Fruit fly (Drosophila melanogaster) whole organism, embryonic: ENCODE results near the gene CG14982.

Source experiments
- Atf6 ChIP-seq: fragments of 200-800 bp; sonication (Bioruptor generic); IDR thresholded peaks from 2 replicates; pipeline ENCODE4 v1.3.6; 2022; ENCODE audit warnings: missing biosample characterization, missing genetic modification characterization
- CG10274 ChIP-seq: fragments of 200-800 bp; sonication (Bioruptor generic); optimal IDR thresholded peaks from 3 replicates; lab custom pipeline; 2017; ENCODE audit warnings: missing biosample characterization, mild to moderate bottlenecking, missing genetic modification characterization
- CG10321 ChIP-seq: fragments of 200-800 bp; sonication (Bioruptor generic); IDR thresholded peaks from 2 replicates; pipeline ENCODE4 v1.3.6; 2022; ENCODE audit warnings: missing biosample characterization, missing genetic modification characterization
- CG13123 ChIP-seq: fragments of 200-800 bp; sonication (Bioruptor generic); optimal IDR thresholded peaks from 2 replicates; lab custom pipeline; 2016; ENCODE audit warnings: missing biosample characterization, missing genetic modification characterization
- CG13894 ChIP-seq: fragments of 200-800 bp; sonication (Bioruptor generic); optimal IDR thresholded peaks from 3 replicates; lab custom pipeline; 2018; ENCODE audit warnings: missing biosample characterization, mild to moderate bottlenecking, missing genetic modification characterization, moderate library complexity
- CG1603 ChIP-seq: fragments of 200-800 bp; sonication (Bioruptor generic); optimal IDR thresholded peaks from 2 replicates; lab custom pipeline; 2019; ENCODE audit warnings: missing biosample characterization, mild to moderate bottlenecking, missing genetic modification characterization, moderate library complexity
- CG16779 ChIP-seq: fragments of 200-800 bp; sonication (Bioruptor generic); IDR thresholded peaks from 2 replicates; pipeline ENCODE4 v1.3.6; 2022; ENCODE audit warnings: missing biosample characterization, missing genetic modification characterization
- CG17568 ChIP-seq: fragments of 200-800 bp; sonication (Bioruptor generic); optimal IDR thresholded peaks from 2 replicates; lab custom pipeline; 2018; ENCODE audit warnings: missing biosample characterization, mild to moderate bottlenecking, missing genetic modification characterization, moderate library complexity
- CG1832 ChIP-seq: fragments of 200-800 bp; sonication (Bioruptor generic); optimal IDR thresholded peaks from 2 replicates; lab custom pipeline; 2017; ENCODE audit warnings: missing biosample characterization, mild to moderate bottlenecking, missing genetic modification characterization, inconsistent platforms
- CG30431 ChIP-seq: fragments of 200-800 bp; sonication (Bioruptor generic); optimal IDR thresholded peaks from 2 replicates; lab custom pipeline; 2017; ENCODE audit warnings: missing biosample characterization, missing genetic modification characterization
- CG34376 ChIP-seq: fragments of 200-800 bp; sonication (Bioruptor generic); optimal IDR thresholded peaks from 2 replicates; lab custom pipeline; 2018; ENCODE audit warnings: missing biosample characterization, mild to moderate bottlenecking, missing genetic modification characterization
- CG4282 ChIP-seq: fragments of 200-800 bp; sonication (Bioruptor generic); optimal IDR thresholded peaks from 2 replicates; lab custom pipeline; 2016; ENCODE audit warnings: missing biosample characterization, missing genetic modification characterization
- CG4328 ChIP-seq: fragments of 200-800 bp; sonication (Bioruptor generic); optimal IDR thresholded peaks from 3 replicates; lab custom pipeline; 2017; ENCODE audit warnings: missing biosample characterization, missing genetic modification reagents, missing genetic modification characterization
- CG5180 ChIP-seq: fragments of 200-800 bp; sonication (Bioruptor generic); optimal IDR thresholded peaks from 3 replicates; lab custom pipeline; 2017; ENCODE audit warnings: missing biosample characterization, missing genetic modification characterization, mild to moderate bottlenecking, moderate library complexity, missing genetic modification reagents
- CG6791 ChIP-seq: fragments of 200-800 bp; sonication (Bioruptor generic); IDR thresholded peaks from 3 replicates; pipeline ENCODE4 v1.3.6; 2022; ENCODE audit warnings: missing biosample characterization, missing genetic modification characterization; ENCODE audit not compliant: partially characterized antibody
- CG6854 ChIP-seq: fragments of 200-800 bp; sonication (Bioruptor generic); optimal IDR thresholded peaks from 3 replicates; lab custom pipeline; 2017; ENCODE audit warnings: missing biosample characterization, mild to moderate bottlenecking, missing genetic modification characterization
- CG7271 ChIP-seq: fragments of 200-800 bp; sonication (Bioruptor generic); optimal IDR thresholded peaks from 2 replicates; lab custom pipeline; 2018; ENCODE audit warnings: missing biosample characterization, mild to moderate bottlenecking, missing genetic modification characterization, moderate library complexity
- CG9609 ChIP-seq: fragments of 200-800 bp; sonication (Bioruptor generic); optimal IDR thresholded peaks from 3 replicates; lab custom pipeline; 2016; ENCODE audit warnings: missing biosample characterization, missing genetic modification characterization
- D ChIP-seq, 2 experiments: fragments of 200-800 bp in 1 of 2; fragments of >200 bp in 1 of 2; sonication (Bioruptor generic) in 1 of 2; optimal IDR thresholded peaks; 2 replicates in 1 of 2; 3 replicates in 1 of 2; lab custom pipeline; 2017; ENCODE audit warnings: mild to moderate bottlenecking in 1 of 2, missing biosample characterization in 1 of 2, missing genetic modification characterization in 1 of 2, missing genetic modification reagents in 1 of 2
- Eip74EF ChIP-seq, 2 experiments: fragments of 200-800 bp in 1 of 2; fragments of >200 bp in 1 of 2; sonication (Bioruptor generic) in 1 of 2; optimal IDR thresholded peaks; 2 replicates each; lab custom pipeline; 2017 to 2019; ENCODE audit warnings: missing biosample characterization in 2 of 2, missing genetic modification characterization in 2 of 2, mild to moderate bottlenecking in 1 of 2, moderate library complexity in 1 of 2
- Ets97D ChIP-seq: fragments of 200-800 bp; sonication (Bioruptor generic); optimal IDR thresholded peaks from 3 replicates; lab custom pipeline; 2016; ENCODE audit warnings: missing biosample characterization, missing genetic modification characterization
- Fer1 ChIP-seq: fragments of 200-800 bp; sonication (Bioruptor generic); optimal IDR thresholded peaks from 2 replicates; lab custom pipeline; 2017; ENCODE audit warnings: missing biosample characterization, mild to moderate bottlenecking, missing genetic modification characterization
- GATAe ChIP-seq: fragments of 200-800 bp; sonication (Bioruptor generic); conservative IDR thresholded peaks from 2 replicates; pipeline ENCODE4 v1.3.6; 2022; ENCODE audit warnings: missing biosample characterization, missing genetic modification characterization
- Gsc ChIP-seq: fragments of 200-800 bp; sonication (Bioruptor generic); IDR thresholded peaks from 2 replicates; pipeline ENCODE4 v1.3.6; 2022; ENCODE audit warnings: missing biosample characterization, missing genetic modification characterization
- HLH54F ChIP-seq: fragments of 200-800 bp; sonication (Bioruptor generic); optimal IDR thresholded peaks from 3 replicates; lab custom pipeline; 2016; ENCODE audit warnings: missing biosample characterization, missing genetic modification characterization
- Jarid2 ChIP-seq: fragments of 200-800 bp; sonication (Bioruptor generic); optimal IDR thresholded peaks from 3 replicates; lab custom pipeline; 2017; ENCODE audit warnings: mild to moderate bottlenecking, missing biosample characterization, missing genetic modification reagents, missing genetic modification characterization
- Nf-YB ChIP-seq: fragments of 200-800 bp; sonication (Bioruptor generic); optimal IDR thresholded peaks from 3 replicates; lab custom pipeline; 2019; ENCODE audit warnings: missing biosample characterization, mild to moderate bottlenecking, missing genetic modification characterization, moderate library complexity
- Poxn ChIP-seq: fragments of 200-800 bp; sonication (Bioruptor generic); IDR thresholded peaks from 2 replicates; pipeline ENCODE4 v1.3.6; 2022; ENCODE audit warnings: missing biosample characterization, missing genetic modification characterization
- YL-1 ChIP-seq: fragments of 200-800 bp; sonication (Bioruptor generic); optimal IDR thresholded peaks from 3 replicates; lab custom pipeline; 2017; ENCODE audit warnings: missing biosample characterization, mild to moderate bottlenecking, missing genetic modification characterization
- ash1 ChIP-seq: fragments of 200-800 bp; sonication (Bioruptor generic); optimal IDR thresholded peaks from 2 replicates; lab custom pipeline; 2018; ENCODE audit warnings: missing biosample characterization, mild to moderate bottlenecking, missing genetic modification characterization
- br ChIP-seq: fragments of >200 bp; optimal IDR thresholded peaks from 2 replicates; lab custom pipeline; 2017
- ci ChIP-seq: fragments of 200-800 bp; sonication (Bioruptor generic); IDR thresholded peaks from 3 replicates; pipeline ENCODE4 v1.3.6; 2022; ENCODE audit warnings: missing biosample characterization, missing genetic modification characterization
- gfzf ChIP-seq: fragments of 200-800 bp; sonication (Bioruptor generic); optimal IDR thresholded peaks from 2 replicates; lab custom pipeline; 2016; ENCODE audit warnings: missing biosample characterization, mild to moderate bottlenecking, missing genetic modification characterization, moderate library complexity
- gro ChIP-seq: fragments of 200-800 bp; sonication (Bioruptor generic); optimal IDR thresholded peaks from 2 replicates; lab custom pipeline; 2016; ENCODE audit warnings: missing biosample characterization, missing genetic modification characterization
- insv ChIP-seq, 2 experiments: fragments of 200-800 bp; sonication (Bioruptor generic); optimal IDR thresholded peaks; 3 replicates each; lab custom pipeline; 2016 to 2018; ENCODE audit warnings: missing biosample characterization in 2 of 2, missing genetic modification characterization in 2 of 2
- kni ChIP-seq: fragments of 200-800 bp; sonication (Bioruptor generic); optimal IDR thresholded peaks from 3 replicates; lab custom pipeline; 2017; ENCODE audit warnings: mild to moderate bottlenecking, missing biosample characterization, missing genetic modification reagents, missing genetic modification characterization
- mirr ChIP-seq: fragments of 200-800 bp; sonication (Bioruptor generic); optimal IDR thresholded peaks from 3 replicates; lab custom pipeline; 2018; ENCODE audit warnings: missing biosample characterization, mild to moderate bottlenecking, missing genetic modification characterization
- mld ChIP-seq: fragments of 200-800 bp; sonication (Bioruptor generic); IDR thresholded peaks from 3 replicates; pipeline ENCODE4 v1.3.6; 2022; ENCODE audit warnings: missing biosample characterization, missing genetic modification characterization; ENCODE audit not compliant: partially characterized antibody
- nau ChIP-seq: fragments of 200-800 bp; sonication (Bioruptor generic); optimal IDR thresholded peaks from 3 replicates; lab custom pipeline; 2017; ENCODE audit warnings: missing biosample characterization, mild to moderate bottlenecking, missing genetic modification characterization, missing genetic modification reagents
- nerfin-2 ChIP-seq: fragments of 200-800 bp; sonication (Bioruptor generic); IDR thresholded peaks from 2 replicates; pipeline ENCODE4 v1.3.6; 2022; ENCODE audit warnings: missing biosample characterization, missing genetic modification characterization; ENCODE audit not compliant: partially characterized antibody
- nom ChIP-seq: fragments of 200-800 bp; sonication (Bioruptor generic); optimal IDR thresholded peaks from 2 replicates; lab custom pipeline; 2017; ENCODE audit warnings: missing biosample characterization, missing genetic modification characterization, mild to moderate bottlenecking, moderate library complexity, missing genetic modification reagents
- onecut ChIP-seq: fragments of 200-800 bp; sonication (Bioruptor generic); IDR thresholded peaks from 2 replicates; pipeline ENCODE4 v1.3.6; 2022; ENCODE audit warnings: missing biosample characterization, missing genetic modification characterization
- prd ChIP-seq, 3 experiments: fragments of >200 bp in 2 of 3; fragments of 200-800 bp in 1 of 3; sonication (Bioruptor generic) in 1 of 3; optimal IDR thresholded peaks in 2 of 3; IDR thresholded peaks in 1 of 3; 2 replicates in 2 of 3; 3 replicates in 1 of 3; pipeline versions ENCODE4 v1.3.6 to Lab custom; 2017 to 2022; ENCODE audit warnings: missing biosample characterization in 1 of 3, missing genetic modification characterization in 1 of 3
- row ChIP-seq: fragments of 200-800 bp; sonication (Bioruptor generic); IDR thresholded peaks from 3 replicates; pipeline ENCODE4 v1.3.6; 2022; ENCODE audit warnings: missing biosample characterization, missing genetic modification characterization
- sqz ChIP-seq: fragments of 200-800 bp; sonication (Bioruptor generic); optimal IDR thresholded peaks from 3 replicates; lab custom pipeline; 2018; ENCODE audit warnings: missing biosample characterization, mild to moderate bottlenecking, missing genetic modification characterization
- tin ChIP-seq: fragments of 200-800 bp; sonication (Bioruptor generic); optimal IDR thresholded peaks from 3 replicates; lab custom pipeline; 2016; ENCODE audit warnings: missing biosample characterization, missing genetic modification characterization
- toy ChIP-seq: fragments of 200-800 bp; sonication (Bioruptor generic); IDR thresholded peaks from 2 replicates; pipeline ENCODE4 v1.3.6; 2022; ENCODE audit warnings: missing biosample characterization, missing genetic modification characterization
- vvl ChIP-seq: fragments of 200-800 bp; sonication (Bioruptor generic); IDR thresholded peaks from 2 replicates; pipeline ENCODE4 v1.3.6; 2022; ENCODE audit warnings: missing biosample characterization, missing genetic modification characterization
- zfh2 ChIP-seq: fragments of 200-800 bp; sonication (Bioruptor generic); optimal IDR thresholded peaks from 2 replicates; lab custom pipeline; 2016; ENCODE audit warnings: missing biosample characterization, missing genetic modification characterization

Gene CG14982

dm6 chr3L:3932742-3933289 is 9.7 kb upstream of the CG14982 start (continued):
- TF ChIP-seq Poxn (GFP tag; lab: Robert Waterston, UW), result no peak
- TF ChIP-seq onecut (GFP tag; lab: Robert Waterston, UW), result no peak
- no peak for TF ChIP-seq nerfin-2
- no peak for TF ChIP-seq insv (GFP tag; optimal IDR thresholded peaks at IDR 0.05; lab: Kevin White, UChicago)
- TF ChIP-seq CG6854, result peak; percentile 41
- TF ChIP-seq Fer1 (GFP tag; lab: Kevin White, UChicago), result peak; percentile 65
- no peak for TF ChIP-seq Jarid2 (GFP tag; lab: Kevin White, UChicago)
- no peak for TF ChIP-seq prd (optimal IDR thresholded peaks at IDR 0.05; lab: Kevin White, UChicago)
- TF ChIP-seq prd (GFP tag; IDR thresholded peaks at IDR 0.05; lab: Robert Waterston, UW), result no peak
- no peak for TF ChIP-seq HLH54F
- TF ChIP-seq CG7271 (tag; lab: Kevin White, UChicago), result no peak
- no peak for TF ChIP-seq ci (GFP tag; lab: Robert Waterston, UW)
- no peak for TF ChIP-seq CG13123
- TF ChIP-seq gfzf, result no peak
- TF ChIP-seq YL-1 (GFP tag; lab: Kevin White, UChicago), result no peak
- no peak for TF ChIP-seq vvl (GFP tag; lab: Robert Waterston, UW)
- no peak for TF ChIP-seq Ets97D
- TF ChIP-seq CG10321 (GFP tag; lab: Robert Waterston, UW), result no peak
- TF ChIP-seq Atf6 (GFP tag; lab: Robert Waterston, UW), result 0 out of 2 replicates have a peak, but pooled peaks have one; percentile 26
- no peak for TF ChIP-seq GATAe (GFP tag; lab: Robert Waterston, UW)
- TF ChIP-seq zfh2, result no peak
- TF ChIP-seq CG17568, result peak; percentile 54
- peak; percentile 27 for TF ChIP-seq mirr
- TF ChIP-seq Nf-YB (GFP tag; lab: Kevin White, UChicago), result no peak
- TF ChIP-seq kni (GFP tag; lab: Kevin White, UChicago), result no peak
- TF ChIP-seq ash1, result peak; percentile 24
- no peak for TF ChIP-seq br (lab: Kevin White, UChicago)
- TF ChIP-seq row (GFP tag; lab: Robert Waterston, UW), result no peak
- no peak for TF ChIP-seq gro (GFP tag; lab: Kevin White, UChicago)
- TF ChIP-seq CG4328 (GFP tag; lab: Kevin White, UChicago), result no peak
- TF ChIP-seq D (optimal IDR thresholded peaks at IDR 0.05; lab: Kevin White, UChicago), result no peak
- no peak for TF ChIP-seq D (GFP tag; optimal IDR thresholded peaks at IDR 0.05; lab: Kevin White, UChicago)
- no peak for TF ChIP-seq sqz (GFP tag; lab: Kevin White, UChicago)
- no peak for TF ChIP-seq tin (GFP tag; lab: Kevin White, UChicago)
- no peak for TF ChIP-seq CG34376 (GFP tag; lab: Kevin White, UChicago)
- no peak for TF ChIP-seq mld (GFP tag; lab: Robert Waterston, UW)
- no peak for TF ChIP-seq toy (GFP tag; lab: Robert Waterston, UW)
- TF ChIP-seq CG5180 (GFP tag; lab: Kevin White, UChicago), result no peak
- no peak for TF ChIP-seq Gsc (GFP tag; lab: Robert Waterston, UW)
- no peak for TF ChIP-seq CG16779
- TF ChIP-seq nom, result no peak
- TF ChIP-seq CG4282, result no peak
- TF ChIP-seq CG10274, result no peak
- TF ChIP-seq CG1603 (tag; lab: Kevin White, UChicago), result no peak
- no peak for TF ChIP-seq Eip74EF (GFP tag; optimal IDR thresholded peaks at IDR 0.05; lab: Kevin White, UChicago)
- no peak for TF ChIP-seq CG13894 (tag; lab: Kevin White, UChicago)
- TF ChIP-seq CG6791 (GFP tag; lab: Robert Waterston, UW), result no peak
- TF ChIP-seq CG9609, result no peak
- no peak for TF ChIP-seq CG30431
- no peak for TF ChIP-seq CG1832 (GFP tag; lab: Kevin White, UChicago)
- no peak for TF ChIP-seq nau
